Worm (Caenorhabditis elegans): ENCODE results near the gene ceh-92.

ceh-92 gene

ce11 chrIII:11561597-11561996 lies 19.8 kb upstream of the ceh-92 start:
- peak; percentile 22; the same call in 1 of the 2 replicates for TF ChIP-seq egrh-3 (GFP tag; IDR thresholded peaks at IDR 0.05)
- TF ChIP-seq zfh-2 (GFP tag; conservative IDR thresholded peaks at IDR 0.05): peak; percentile 54; the same call in 1 of the 2 replicates
- no peak for TF ChIP-seq rpc-1 (optimal IDR thresholded peaks at IDR 0.05)
- TF ChIP-seq rpc-1 (tag; optimal IDR thresholded peaks at IDR 0.05): no peak

- TF ChIP-seq zfh-2 (GFP tag; conservative IDR thresholded peaks at IDR 0.05) (peak; percentile 63; the same call in 1 of the 2 replicates), rec-8 (tag; optimal IDR thresholded peaks at IDR 0.05) (no peak), zim-3 (tag; optimal IDR thresholded peaks at IDR 0.05) (no peak), K11D2.4 (GFP tag; IDR thresholded peaks at IDR 0.05) (no peak), cebp-2 (GFP tag; IDR thresholded peaks at IDR 0.05) (no peak)
These were observed 17.9 kb upstream of the ceh-92 start, which contains the start of gene Y66D12A.11 for ce11 chrIII:11563417-11563949. TSS of gene Y66D12A.11 (plus strand) at chrIII:11563467.

DNA sequence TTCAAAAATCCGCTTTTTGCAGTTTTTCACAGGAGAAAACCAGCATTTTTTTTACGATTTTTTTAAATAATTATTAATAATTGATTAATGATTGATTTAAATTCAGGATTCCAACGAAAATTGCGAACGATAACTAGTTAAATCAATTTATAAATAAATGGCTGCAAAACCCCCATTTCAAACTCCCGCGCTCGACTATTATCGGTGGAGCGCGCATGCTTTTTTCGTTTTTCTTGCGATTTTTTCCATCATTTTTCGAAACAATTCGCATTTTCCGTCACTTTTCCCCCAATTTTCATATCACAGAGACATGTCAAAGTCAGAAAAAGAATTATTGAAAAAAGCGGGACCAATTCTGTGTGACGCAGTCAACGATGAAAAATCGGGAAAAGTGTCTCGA lies 15.8 kb upstream of the ceh-92 start, which contains the start of gene Y66D12A.10:
Y66D12A.10 (plus strand) TSS at position 273 of the 400 bp plus-strand sequence.
- TF ChIP-seq K12H6.12 (tag; optimal IDR thresholded peaks at IDR 0.05): no peak
- peak; percentile 79 for TF ChIP-seq efl-1 (GFP tag; optimal IDR thresholded peaks at IDR 0.05)
- no peak for TF ChIP-seq B0035.1 (tag; optimal IDR thresholded peaks at IDR 0.05)
- 0 out of 2 replicates have a peak, but pooled peaks have one; percentile 11 for TF ChIP-seq F33H1.4 (GFP tag; IDR thresholded peaks at IDR 0.05)
- TF ChIP-seq ceh-79 (tag; optimal IDR thresholded peaks at IDR 0.05): no peak
- TF ChIP-seq F23B12.7 (tag; optimal IDR thresholded peaks at IDR 0.05; ENCODE audit: insufficient read depth): peak; percentile 23
- TF ChIP-seq ceh-58 (GFP tag; IDR thresholded peaks at IDR 0.05): no peak
- TF ChIP-seq dpff-1 (tag; optimal IDR thresholded peaks at IDR 0.05): no peak
- no peak for TF ChIP-seq zfh-2 (GFP tag; conservative IDR thresholded peaks at IDR 0.05)
- TF ChIP-seq let-607 (tag; optimal IDR thresholded peaks at IDR 0.05): no peak
- no peak for TF ChIP-seq unc-130 (GFP tag; optimal IDR thresholded peaks at IDR 0.05)
- no peak for TF ChIP-seq lin-26 (GFP tag; IDR thresholded peaks at IDR 0.05)
- no peak for TF ChIP-seq attf-6 (GFP tag; IDR thresholded peaks at IDR 0.05)
- TF ChIP-seq dpl-1 (GFP tag; optimal IDR thresholded peaks at IDR 0.05): peak; percentile 68
- no peak for TF ChIP-seq F10E7.11 (tag; optimal IDR thresholded peaks at IDR 0.05)
- no peak for TF ChIP-seq repo-1 (tag; optimal IDR thresholded peaks at IDR 0.05)
- no peak for TF ChIP-seq aptf-3 (GFP tag; IDR thresholded peaks at IDR 0.05)
- TF ChIP-seq Y67H2A.10 (GFP tag; conservative IDR thresholded peaks at IDR 0.05): no peak
- no peak for TF ChIP-seq fkh-3 (tag; optimal IDR thresholded peaks at IDR 0.05)
- TF ChIP-seq chd-7 (tag; optimal IDR thresholded peaks at IDR 0.05): no peak
- TF ChIP-seq hlh-12 (tag; optimal IDR thresholded peaks at IDR 0.05): no peak
- TF ChIP-seq lir-1 (GFP tag; conservative IDR thresholded peaks at IDR 0.05): no peak
- TF ChIP-seq sdz-38 (tag; optimal IDR thresholded peaks at IDR 0.05): no peak
- peak in 1 of 3 experiments; percentile 84 for TF ChIP-seq lin-35 (GFP tag; optimal IDR thresholded peaks at IDR 0.05)
- TF ChIP-seq ztf-26 (tag; optimal IDR thresholded peaks at IDR 0.05): no peak
- TF ChIP-seq lin-54 (GFP tag; optimal IDR thresholded peaks at IDR 0.05): peak; percentile 94
- TF ChIP-seq ztf-25 (GFP tag; IDR thresholded peaks at IDR 0.05): no peak
- TF ChIP-seq athp-1 (tag; optimal IDR thresholded peaks at IDR 0.05): no peak
- TF ChIP-seq snpc-1.3 (tag; optimal IDR thresholded peaks at IDR 0.05; ENCODE audit: insufficient read depth): no peak
- no peak for TF ChIP-seq egrh-3 (GFP tag; IDR thresholded peaks at IDR 0.05)
- TF ChIP-seq ztf-3 (GFP tag; optimal IDR thresholded peaks at IDR 0.05): no peak
- TF ChIP-seq F55B11.4 (tag; optimal IDR thresholded peaks at IDR 0.05; ENCODE audit: borderline replicate concordance, insufficient read depth): no peak
- no peak for TF ChIP-seq let-526 (GFP tag; IDR thresholded peaks at IDR 0.05)
- no peak for TF ChIP-seq aptf-2 (GFP tag; conservative IDR thresholded peaks at IDR 0.05)
- no peak for TF ChIP-seq gei-17 (GFP tag; optimal IDR thresholded peaks at IDR 0.05)
- peak; percentile 87 for TF ChIP-seq mcd-1 (GFP tag; IDR thresholded peaks at IDR 0.05)
- no peak for TF ChIP-seq bed-1 (GFP tag; IDR thresholded peaks at IDR 0.05)
- no peak for TF ChIP-seq madf-6 (GFP tag; IDR thresholded peaks at IDR 0.05)
- TF ChIP-seq madf-8 (GFP tag; conservative IDR thresholded peaks at IDR 0.05): no peak

All from whole organism, young adult.